Fruit fly (Drosophila melanogaster) whole organism, embryonic: ENCODE data around the gene Ldsdh1.

ENCODE experiments used
- Awh ChIP-seq: fragments of 200-800 bp; sonication (Bioruptor generic); IDR thresholded peaks from 2 replicates; pipeline ENCODE4, ENCODE4 v1.3.6; 2022; ENCODE audit warnings: missing biosample characterization, missing genetic modification characterization
- CG10462 ChIP-seq: fragments of 200-800 bp; sonication (Bioruptor generic); optimal IDR thresholded peaks from 2 replicates; lab custom pipeline; 2016; ENCODE audit warnings: missing biosample characterization, missing genetic modification characterization
- CG12391 ChIP-seq: fragments of 200-800 bp; sonication (Bioruptor generic); optimal IDR thresholded peaks from 3 replicates; lab custom pipeline; 2018; ENCODE audit warnings: missing biosample characterization, mild to moderate bottlenecking, missing genetic modification characterization, moderate library complexity
- CG12769 ChIP-seq: fragments of 200-800 bp; sonication (Bioruptor generic); optimal IDR thresholded peaks from 2 replicates; lab custom pipeline; 2019; ENCODE audit warnings: missing biosample characterization, mild to moderate bottlenecking, missing genetic modification characterization, moderate library complexity
- CG13424 ChIP-seq: fragments of 200-800 bp; sonication (Bioruptor generic); optimal IDR thresholded peaks from 2 replicates; lab custom pipeline; 2019; ENCODE audit warnings: missing biosample characterization, mild to moderate bottlenecking, missing genetic modification characterization, moderate library complexity
- CG14965 ChIP-seq: fragments of 200-800 bp; sonication (Bioruptor generic); optimal IDR thresholded peaks from 2 replicates; lab custom pipeline; 2016; ENCODE audit warnings: missing biosample characterization, missing genetic modification characterization, borderline replicate concordance
- CG1529 ChIP-seq: fragments of 200-800 bp; sonication (Bioruptor generic); optimal IDR thresholded peaks from 3 replicates; lab custom pipeline; 2018; ENCODE audit warnings: missing biosample characterization, missing genetic modification characterization
- CG16815 ChIP-seq: fragments of 200-800 bp; sonication (Bioruptor generic); optimal IDR thresholded peaks from 3 replicates; lab custom pipeline; 2017; ENCODE audit warnings: missing biosample characterization, mild to moderate bottlenecking, missing genetic modification characterization
- CG17829 ChIP-seq: fragments of 200-800 bp; optimal IDR thresholded peaks from 2 replicates; lab custom pipeline; 2019; ENCODE audit warnings: missing biosample characterization, mild to moderate bottlenecking, missing genetic modification characterization, moderate library complexity
- CG18619 ChIP-seq: fragments of 200-800 bp; sonication (Bioruptor generic); optimal IDR thresholded peaks from 3 replicates; lab custom pipeline; 2017; ENCODE audit warnings: missing biosample characterization, mild to moderate bottlenecking, missing genetic modification characterization
- CG2875 ChIP-seq: fragments of 200-800 bp; sonication (Bioruptor generic); optimal IDR thresholded peaks from 2 replicates; lab custom pipeline; 2017; ENCODE audit warnings: missing biosample characterization, mild to moderate bottlenecking, missing genetic modification characterization, missing genetic modification reagents
- CG3281 ChIP-seq: fragments of 200-800 bp; sonication (Bioruptor generic); optimal IDR thresholded peaks from 3 replicates; lab custom pipeline; 2017; ENCODE audit warnings: missing biosample characterization, mild to moderate bottlenecking, missing genetic modification characterization
- CG33213 ChIP-seq: fragments of 200-800 bp; sonication (Bioruptor generic); optimal IDR thresholded peaks from 3 replicates; lab custom pipeline; 2016; ENCODE audit warnings: missing biosample characterization, missing genetic modification characterization
- CG4707 ChIP-seq: fragments of 200-800 bp; sonication (Bioruptor generic); optimal IDR thresholded peaks from 2 replicates; lab custom pipeline; 2018; ENCODE audit warnings: missing biosample characterization, mild to moderate bottlenecking, missing genetic modification characterization, moderate library complexity
- CG5953 ChIP-seq: fragments of 200-800 bp; sonication (Bioruptor generic); IDR thresholded peaks from 2 replicates; pipeline ENCODE4 v1.3.6; 2022; ENCODE audit warnings: missing biosample characterization, missing genetic modification characterization
- CG6791 ChIP-seq: fragments of 200-800 bp; sonication (Bioruptor generic); IDR thresholded peaks from 3 replicates; pipeline ENCODE4 v1.3.6; 2022; ENCODE audit warnings: missing biosample characterization, missing genetic modification characterization; ENCODE audit not compliant: partially characterized antibody
- Chrac-16 ChIP-seq: fragments of 200-800 bp; sonication (Bioruptor generic); optimal IDR thresholded peaks from 3 replicates; lab custom pipeline; 2016; ENCODE audit warnings: missing biosample characterization, missing genetic modification characterization
- Deaf1 ChIP-seq: fragments of 200-800 bp; optimal IDR thresholded peaks from 3 replicates; lab custom pipeline; 2019; ENCODE audit warnings: missing biosample characterization, mild to moderate bottlenecking, missing genetic modification characterization, moderate library complexity
- E2f2 ChIP-seq: fragments of 200-800 bp; sonication (Bioruptor generic); IDR thresholded peaks from 2 replicates; pipeline ENCODE4 v1.3.6; 2022; ENCODE audit warnings: missing biosample characterization, missing genetic modification characterization
- Ets97D ChIP-seq: fragments of 200-800 bp; sonication (Bioruptor generic); optimal IDR thresholded peaks from 3 replicates; lab custom pipeline; 2016; ENCODE audit warnings: missing biosample characterization, missing genetic modification characterization
- Fer2 ChIP-seq: fragments of 200-800 bp; sonication (Bioruptor generic); optimal IDR thresholded peaks from 2 replicates; lab custom pipeline; 2018; ENCODE audit warnings: missing biosample characterization, mild to moderate bottlenecking, missing genetic modification characterization, moderate library complexity
- HLH54F ChIP-seq: fragments of 200-800 bp; sonication (Bioruptor generic); optimal IDR thresholded peaks from 3 replicates; lab custom pipeline; 2016; ENCODE audit warnings: missing biosample characterization, missing genetic modification characterization
- MBD-R2 ChIP-seq: fragments of 200-800 bp; sonication (Bioruptor generic); IDR thresholded peaks from 2 replicates; pipeline ENCODE4 v1.3.6; 2022; ENCODE audit warnings: missing biosample characterization, missing genetic modification characterization
- Nf-YB ChIP-seq: fragments of 200-800 bp; sonication (Bioruptor generic); optimal IDR thresholded peaks from 3 replicates; lab custom pipeline; 2019; ENCODE audit warnings: missing biosample characterization, mild to moderate bottlenecking, missing genetic modification characterization, moderate library complexity
- Scr ChIP-seq: fragments of 200-800 bp; sonication (Bioruptor generic); IDR thresholded peaks from 2 replicates; pipeline ENCODE4 v1.3.6; 2022; ENCODE audit warnings: missing biosample characterization, missing genetic modification characterization; ENCODE audit not compliant: partially characterized antibody
- Six4 ChIP-seq: fragments of 200-800 bp; sonication (Bioruptor generic); optimal IDR thresholded peaks from 2 replicates; lab custom pipeline; 2016; ENCODE audit warnings: missing biosample characterization, missing genetic modification characterization
- Sox102F ChIP-seq: fragments of 200-800 bp; sonication (Bioruptor generic); optimal IDR thresholded peaks from 2 replicates; lab custom pipeline; 2018; ENCODE audit warnings: missing biosample characterization, mild to moderate bottlenecking, missing genetic modification characterization, moderate library complexity
- amos ChIP-seq: fragments of 200-800 bp; sonication (Bioruptor generic); IDR thresholded peaks from 2 replicates; pipeline ENCODE4 v1.3.6; 2022; ENCODE audit warnings: missing biosample characterization, missing genetic modification characterization; ENCODE audit not compliant: partially characterized antibody
- bowl ChIP-seq: fragments of 200-800 bp; sonication (Bioruptor generic); IDR thresholded peaks from 2 replicates; pipeline ENCODE4 v1.3.6; 2022; ENCODE audit warnings: missing biosample characterization, missing genetic modification characterization
- cato ChIP-seq: fragments of 200-800 bp; sonication (Bioruptor generic); optimal IDR thresholded peaks from 2 replicates; lab custom pipeline; 2016; ENCODE audit warnings: missing biosample characterization, missing genetic modification characterization, borderline replicate concordance
- corto ChIP-seq: fragments of 200-800 bp; sonication (Bioruptor generic); optimal IDR thresholded peaks from 2 replicates; lab custom pipeline; 2016; ENCODE audit warnings: missing biosample characterization, mild to moderate bottlenecking, missing genetic modification characterization, moderate library complexity
- da ChIP-seq: fragments of 200-800 bp; sonication (Bioruptor generic); optimal IDR thresholded peaks from 2 replicates; lab custom pipeline; 2016; ENCODE audit warnings: missing biosample characterization, missing genetic modification characterization
- ems ChIP-seq: fragments of 200-800 bp; sonication (Bioruptor generic); optimal IDR thresholded peaks from 3 replicates; lab custom pipeline; 2016; ENCODE audit warnings: missing biosample characterization, missing genetic modification characterization
- fd64A ChIP-seq: fragments of 200-800 bp; sonication (Bioruptor generic); optimal IDR thresholded peaks from 3 replicates; lab custom pipeline; 2018; ENCODE audit warnings: missing biosample characterization, mild to moderate bottlenecking, missing genetic modification characterization
- fu2 ChIP-seq: fragments of 200-800 bp; sonication (Bioruptor generic); optimal IDR thresholded peaks from 2 replicates; lab custom pipeline; 2016; ENCODE audit warnings: missing biosample characterization, missing genetic modification characterization
- gcm2 ChIP-seq: fragments of 200-800 bp; sonication (Bioruptor generic); optimal IDR thresholded peaks from 2 replicates; lab custom pipeline; 2016; ENCODE audit warnings: missing biosample characterization, missing genetic modification characterization
- grn ChIP-seq: fragments of 200-800 bp; sonication (Bioruptor generic); optimal IDR thresholded peaks from 3 replicates; lab custom pipeline; 2017; ENCODE audit warnings: missing biosample characterization, missing genetic modification characterization
- gsb-n ChIP-seq: fragments of 200-800 bp; sonication (Bioruptor generic); optimal IDR thresholded peaks from 3 replicates; lab custom pipeline; 2018; ENCODE audit warnings: missing biosample characterization, mild to moderate bottlenecking, missing genetic modification characterization
- ind ChIP-seq: fragments of 200-800 bp; sonication (Bioruptor generic); optimal IDR thresholded peaks from 3 replicates; lab custom pipeline; 2016; ENCODE audit warnings: missing biosample characterization, missing genetic modification characterization
- klu ChIP-seq: fragments of 200-800 bp; sonication (Bioruptor generic); IDR thresholded peaks from 2 replicates; pipeline ENCODE4 v1.3.6; 2022; ENCODE audit warnings: missing biosample characterization, missing genetic modification characterization
- lola ChIP-seq, 3 experiments: fragments of >200 bp in 2 of 3; fragments of 200-800 bp in 1 of 3; sonication (Bioruptor generic) in 1 of 3; optimal IDR thresholded peaks; 2 replicates each; lab custom pipeline; 2017 to 2019; ENCODE audit warnings: missing biosample characterization in 3 of 3, missing genetic modification characterization in 3 of 3, mild to moderate bottlenecking in 1 of 3, moderate library complexity in 1 of 3
- ro ChIP-seq: fragments of 200-800 bp; sonication (Bioruptor generic); IDR thresholded peaks from 2 replicates; pipeline ENCODE4 v1.3.6; 2022; ENCODE audit warnings: missing biosample characterization, missing genetic modification characterization
- salm ChIP-seq: fragments of 200-800 bp; sonication (Bioruptor generic); optimal IDR thresholded peaks from 2 replicates; lab custom pipeline; 2018; ENCODE audit warnings: missing biosample characterization, mild to moderate bottlenecking, missing genetic modification characterization
- sqz ChIP-seq: fragments of 200-800 bp; sonication (Bioruptor generic); optimal IDR thresholded peaks from 3 replicates; lab custom pipeline; 2018; ENCODE audit warnings: missing biosample characterization, mild to moderate bottlenecking, missing genetic modification characterization
- sr ChIP-seq: fragments of 200-800 bp; sonication (Bioruptor generic); IDR thresholded peaks from 3 replicates; pipeline ENCODE4 v1.3.6; 2022; ENCODE audit warnings: missing biosample characterization, missing genetic modification characterization
- tgo ChIP-seq: fragments of 200-800 bp; sonication (Bioruptor generic); IDR thresholded peaks from 3 replicates; pipeline ENCODE4 v1.3.6; 2022; ENCODE audit warnings: missing biosample characterization, missing genetic modification characterization
- tx ChIP-seq: fragments of 200-800 bp; sonication (Bioruptor generic); optimal IDR thresholded peaks from 2 replicates; lab custom pipeline; 2016; ENCODE audit warnings: missing biosample characterization, missing genetic modification characterization
- unpg ChIP-seq: fragments of 200-800 bp; sonication (Bioruptor generic); optimal IDR thresholded peaks from 3 replicates; lab custom pipeline; 2018; ENCODE audit warnings: missing biosample characterization, mild to moderate bottlenecking, missing genetic modification characterization, moderate library complexity
- wdn ChIP-seq: fragments of 200-800 bp; sonication (Bioruptor generic); IDR thresholded peaks from 2 replicates; pipeline ENCODE4 v1.3.6; 2022; ENCODE audit warnings: missing biosample characterization, missing genetic modification characterization

Gene Ldsdh1

DNA sequence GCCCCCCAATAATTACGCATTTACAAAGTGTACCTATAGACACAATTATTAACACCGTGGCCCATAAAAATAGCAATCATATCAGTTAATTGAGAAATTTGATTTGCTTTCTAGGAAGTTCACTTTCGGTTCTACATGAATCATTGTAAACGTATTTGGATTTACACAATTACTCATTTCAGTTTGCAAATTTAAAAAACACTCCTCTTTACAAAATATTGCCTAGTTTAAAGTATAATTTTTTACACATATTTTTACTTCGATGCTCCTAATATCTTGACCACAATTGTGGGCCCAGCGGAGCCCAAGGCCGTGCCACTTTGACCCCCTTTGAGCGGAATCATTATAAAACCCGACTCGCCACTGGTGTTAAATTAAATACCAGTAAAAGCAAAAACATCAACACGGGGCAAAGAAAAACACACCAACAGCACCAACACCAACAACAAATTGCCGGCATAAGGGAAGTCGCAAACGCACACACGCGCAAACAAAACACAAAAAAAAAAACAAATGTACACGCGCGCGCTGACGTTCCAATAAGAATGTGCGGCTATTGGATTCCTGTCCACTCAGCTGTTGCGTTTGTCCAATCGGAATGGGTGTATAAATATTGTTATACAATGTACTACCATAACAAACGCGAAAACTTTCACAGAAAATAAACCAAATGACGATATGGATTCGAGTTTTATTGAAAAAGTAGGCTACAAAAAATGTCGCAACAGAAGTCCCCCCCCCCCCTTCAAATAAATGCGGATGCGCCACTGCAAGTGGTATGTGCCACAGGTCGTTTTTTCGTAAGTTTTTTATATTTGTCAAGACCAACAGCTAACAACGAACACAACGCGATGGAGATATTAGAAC, 33.3 kb upstream of the Ldsdh1 start (continued):
- TF ChIP-seq Chrac-16 (peak; percentile 47), gcm2 (no peak), CG3281 (GFP tag; lab: Kevin White, UChicago) (peak; percentile 86), CG13424 (tag; lab: Kevin White, UChicago) (peak; percentile 77), ro (GFP tag; lab: Robert Waterston, UW) (no peak), tgo (GFP tag; lab: Robert Waterston, UW) (peak; percentile 42; the same call in 2 of the 3 replicates), Awh (no peak), corto (no peak), CG4707 (GFP tag; lab: Kevin White, UChicago) (no peak), ems (GFP tag; lab: Kevin White, UChicago) (peak; percentile 63), CG18619 (GFP tag; lab: Kevin White, UChicago) (peak; percentile 52), cato (GFP tag; lab: Kevin White, UChicago) (no peak), CG16815 (no peak), CG12391 (tag; lab: Kevin White, UChicago) (peak; percentile 64), CG10462 (GFP tag; lab: Kevin White, UChicago) (no peak), CG33213 (GFP tag; lab: Kevin White, UChicago) (no peak), CG14965 (GFP tag; lab: Kevin White, UChicago) (no peak), fu2 (peak; percentile 33), CG5953 (GFP tag; lab: Robert Waterston, UW) (no peak), gsb-n (tag; lab: Kevin White, UChicago) (no peak), Fer2 (tag; lab: Kevin White, UChicago) (peak; percentile 19), wdn (GFP tag; lab: Robert Waterston, UW) (no peak), Six4 (GFP tag; lab: Kevin White, UChicago) (no peak), grn (GFP tag; lab: Kevin White, UChicago) (no peak), Sox102F (GFP tag; lab: Kevin White, UChicago) (peak; percentile 64), da (no peak), Nf-YB (GFP tag; lab: Kevin White, UChicago) (no peak), sr (GFP tag; lab: Robert Waterston, UW) (no peak), E2f2 (GFP tag; lab: Robert Waterston, UW) (peak; percentile 38; the same call in 1 of the 2 replicates), tx (GFP tag; lab: Kevin White, UChicago) (peak; percentile 26), CG12769 (peak; percentile 34), CG2875 (peak; percentile 16), fd64A (GFP tag; lab: Kevin White, UChicago) (no peak), bowl (GFP tag; lab: Robert Waterston, UW) (no peak), Scr (no peak), MBD-R2 (GFP tag; lab: Robert Waterston, UW) (no peak; the same call in 1 of the 2 replicates), unpg (GFP tag; lab: Kevin White, UChicago) (peak; percentile 75), ind (GFP tag; lab: Kevin White, UChicago) (peak; percentile 45), CG1529 (GFP tag; lab: Kevin White, UChicago) (no peak), CG17829 (tag; lab: Kevin White, UChicago) (peak; percentile 41), Deaf1 (tag; lab: Kevin White, UChicago) (peak; percentile 37), CG6791 (GFP tag; lab: Robert Waterston, UW) (no peak), salm (tag; lab: Kevin White, UChicago) (peak; percentile 12), sqz (GFP tag; lab: Kevin White, UChicago) (no peak), amos (GFP tag; lab: Robert Waterston, UW) (no peak), Ets97D (GFP tag; lab: Kevin White, UChicago) (no peak), klu (GFP tag; lab: Robert Waterston, UW) (no peak), lola (GFP tag; optimal IDR thresholded peaks at IDR 0.05; lab: Kevin White, UChicago) (peak in 1 of 3 experiments; percentile 18), HLH54F (GFP tag; lab: Kevin White, UChicago) (peak; percentile 33)
